Fruit fly (Drosophila melanogaster) whole organism, embryonic: ENCODE data around the gene CG45099.

Source experiments
- Atf6 ChIP-seq: fragments of 200-800 bp; sonication (Bioruptor generic); IDR thresholded peaks from 2 replicates; pipeline ENCODE4 v1.3.6; 2022; ENCODE audit warnings: missing biosample characterization, missing genetic modification characterization
- B-H2 ChIP-seq: fragments of 200-800 bp; sonication (Bioruptor generic); optimal IDR thresholded peaks from 2 replicates; lab custom pipeline; 2018; ENCODE audit warnings: missing biosample characterization, mild to moderate bottlenecking, missing genetic modification characterization
- CG10267 ChIP-seq: fragments of 200-800 bp; sonication (Bioruptor generic); optimal IDR thresholded peaks from 2 replicates; lab custom pipeline; 2018; ENCODE audit warnings: missing biosample characterization, mild to moderate bottlenecking, missing genetic modification characterization, moderate library complexity
- CG10959 ChIP-seq: fragments of 200-800 bp; sonication (Bioruptor generic); IDR thresholded peaks from 2 replicates; pipeline ENCODE4 v1.3.6; 2022; ENCODE audit warnings: missing biosample characterization, missing genetic modification characterization
- CG11560 ChIP-seq: fragments of 200-800 bp; sonication (Bioruptor generic); IDR thresholded peaks from 3 replicates; pipeline ENCODE4 v1.3.6; 2022; ENCODE audit warnings: missing biosample characterization, missing genetic modification characterization
- CG12104 ChIP-seq: fragments of 200-800 bp; sonication (Bioruptor generic); optimal IDR thresholded peaks from 3 replicates; lab custom pipeline; 2016; ENCODE audit warnings: missing biosample characterization, missing genetic modification characterization
- CG12236 ChIP-seq: fragments of 200-800 bp; sonication (Bioruptor generic); optimal IDR thresholded peaks from 2 replicates; lab custom pipeline; 2016; ENCODE audit warnings: missing biosample characterization, missing genetic modification characterization
- CG15269 ChIP-seq: fragments of 200-800 bp; sonication (Bioruptor generic); optimal IDR thresholded peaks from 2 replicates; lab custom pipeline; 2018; ENCODE audit warnings: missing biosample characterization, mild to moderate bottlenecking, missing genetic modification characterization, moderate library complexity
- CG4328 ChIP-seq: fragments of 200-800 bp; sonication (Bioruptor generic); optimal IDR thresholded peaks from 3 replicates; lab custom pipeline; 2017; ENCODE audit warnings: missing biosample characterization, missing genetic modification reagents, missing genetic modification characterization
- CG6272 ChIP-seq: fragments of 200-800 bp; sonication (Bioruptor generic); IDR thresholded peaks from 2 replicates; pipeline ENCODE4 v1.3.6; 2022; ENCODE audit warnings: missing biosample characterization, missing genetic modification characterization
- CG6689 ChIP-seq: fragments of 200-800 bp; sonication (Bioruptor generic); IDR thresholded peaks from 2 replicates; pipeline ENCODE4 v1.3.6; 2022; ENCODE audit warnings: missing biosample characterization, missing genetic modification characterization
- CG7271 ChIP-seq: fragments of 200-800 bp; sonication (Bioruptor generic); optimal IDR thresholded peaks from 2 replicates; lab custom pipeline; 2018; ENCODE audit warnings: missing biosample characterization, mild to moderate bottlenecking, missing genetic modification characterization, moderate library complexity
- CG7372 ChIP-seq: fragments of 200-800 bp; sonication (Bioruptor generic); IDR thresholded peaks from 2 replicates; pipeline ENCODE4 v1.3.6; 2022; ENCODE audit warnings: missing biosample characterization, missing genetic modification characterization
- CG7928 ChIP-seq: fragments of 200-800 bp; sonication (Bioruptor generic); optimal IDR thresholded peaks from 2 replicates; lab custom pipeline; 2017; ENCODE audit warnings: missing biosample characterization, mild to moderate bottlenecking, missing genetic modification characterization
- CG7963 ChIP-seq: fragments of 200-800 bp; sonication (Bioruptor generic); IDR thresholded peaks from 3 replicates; pipeline ENCODE4 v1.3.6; 2022; ENCODE audit warnings: missing biosample characterization, missing genetic modification characterization; ENCODE audit not compliant: partially characterized antibody
- CG8478 ChIP-seq: fragments of >200 bp; optimal IDR thresholded peaks from 2 replicates; lab custom pipeline; 2018
- CG9727 ChIP-seq: fragments of 200-800 bp; sonication (Bioruptor generic); optimal IDR thresholded peaks from 3 replicates; lab custom pipeline; 2017; ENCODE audit warnings: missing biosample characterization, mild to moderate bottlenecking, missing genetic modification characterization
- D19A ChIP-seq: fragments of 200-800 bp; optimal IDR thresholded peaks from 3 replicates; lab custom pipeline; 2019; ENCODE audit warnings: missing biosample characterization, mild to moderate bottlenecking, missing genetic modification characterization, moderate library complexity
- Eip74EF ChIP-seq, 2 experiments: fragments of 200-800 bp in 1 of 2; fragments of >200 bp in 1 of 2; sonication (Bioruptor generic) in 1 of 2; optimal IDR thresholded peaks; 2 replicates each; lab custom pipeline; 2017 to 2019; ENCODE audit warnings: missing biosample characterization in 2 of 2, missing genetic modification characterization in 2 of 2, mild to moderate bottlenecking in 1 of 2, moderate library complexity in 1 of 2
- Ets97D ChIP-seq: fragments of 200-800 bp; sonication (Bioruptor generic); optimal IDR thresholded peaks from 3 replicates; lab custom pipeline; 2016; ENCODE audit warnings: missing biosample characterization, missing genetic modification characterization
- HLH54F ChIP-seq: fragments of 200-800 bp; sonication (Bioruptor generic); optimal IDR thresholded peaks from 3 replicates; lab custom pipeline; 2016; ENCODE audit warnings: missing biosample characterization, missing genetic modification characterization
- Hr3 ChIP-seq: fragments of 200-800 bp; sonication (Bioruptor generic); optimal IDR thresholded peaks from 3 replicates; lab custom pipeline; 2016; ENCODE audit warnings: missing biosample characterization, missing genetic modification characterization
- Hr39 ChIP-seq: fragments of >200 bp; optimal IDR thresholded peaks from 2 replicates; lab custom pipeline; 2017
- Hr51 ChIP-seq, 2 experiments: fragments of 200-800 bp; sonication (Bioruptor generic); optimal IDR thresholded peaks; 2 replicates in 1 of 2; 3 replicates in 1 of 2; lab custom pipeline; 2016 to 2018; ENCODE audit warnings: missing biosample characterization in 2 of 2, missing genetic modification characterization in 2 of 2, mild to moderate bottlenecking in 1 of 2, moderate library complexity in 1 of 2
- Kr ChIP-seq: fragments of 200-800 bp; sonication (Bioruptor generic); optimal IDR thresholded peaks from 2 replicates; lab custom pipeline; 2017; ENCODE audit warnings: missing biosample characterization, mild to moderate bottlenecking, missing genetic modification characterization
- Lpt ChIP-seq: fragments of >200 bp; optimal IDR thresholded peaks from 2 replicates; lab custom pipeline; 2018; ENCODE audit warnings: missing biosample characterization, missing genetic modification characterization
- MTF-1 ChIP-seq: fragments of 200-800 bp; sonication (Bioruptor generic); optimal IDR thresholded peaks from 2 replicates; lab custom pipeline; 2018; ENCODE audit warnings: missing biosample characterization, mild to moderate bottlenecking, missing genetic modification characterization, borderline replicate concordance
- NC2α ChIP-seq: fragments of 200-800 bp; sonication (Bioruptor generic); optimal IDR thresholded peaks from 2 replicates; lab custom pipeline; 2016; ENCODE audit warnings: missing biosample characterization, missing genetic modification characterization
- Nf-YA ChIP-seq: fragments of 200-800 bp; sonication (Bioruptor generic); IDR thresholded peaks from 2 replicates; pipeline ENCODE4 v1.3.6; 2022; ENCODE audit warnings: missing biosample characterization, missing genetic modification characterization
- Opbp ChIP-seq: fragments of 200-800 bp; sonication (Bioruptor generic); IDR thresholded peaks from 3 replicates; pipeline ENCODE4 v1.3.6; 2022; ENCODE audit warnings: missing biosample characterization, missing genetic modification characterization; ENCODE audit not compliant: partially characterized antibody
- Ptx1 ChIP-seq: fragments of 200-800 bp; sonication (Bioruptor generic); IDR thresholded peaks from 2 replicates; pipeline ENCODE4 v1.3.6; 2022; ENCODE audit warnings: missing biosample characterization, missing genetic modification characterization
- Sox100B ChIP-seq: fragments of 200-800 bp; sonication (Bioruptor generic); optimal IDR thresholded peaks from 3 replicates; lab custom pipeline; 2018; ENCODE audit warnings: missing biosample characterization, mild to moderate bottlenecking, missing genetic modification characterization
- YL-1 ChIP-seq: fragments of 200-800 bp; sonication (Bioruptor generic); optimal IDR thresholded peaks from 3 replicates; lab custom pipeline; 2017; ENCODE audit warnings: missing biosample characterization, mild to moderate bottlenecking, missing genetic modification characterization
- al ChIP-seq: fragments of 200-800 bp; sonication (Bioruptor generic); IDR thresholded peaks from 2 replicates; pipeline ENCODE4 v1.3.6; 2022; ENCODE audit warnings: missing biosample characterization, missing genetic modification characterization
- ase ChIP-seq: fragments of 200-800 bp; sonication (Bioruptor generic); IDR thresholded peaks from 3 replicates; pipeline ENCODE4 v1.3.6; 2022; ENCODE audit warnings: missing biosample characterization, missing genetic modification characterization
- ato ChIP-seq: fragments of 200-800 bp; sonication (Bioruptor generic); IDR thresholded peaks from 2 replicates; pipeline ENCODE4 v1.3.6; 2022; ENCODE audit warnings: missing biosample characterization, missing genetic modification characterization; ENCODE audit not compliant: partially characterized antibody
- btn ChIP-seq: fragments of 200-800 bp; sonication (Bioruptor generic); optimal IDR thresholded peaks from 2 replicates; lab custom pipeline; 2016; ENCODE audit warnings: missing biosample characterization, missing genetic modification characterization
- crol ChIP-seq: fragments of 200-800 bp; sonication (Bioruptor generic); IDR thresholded peaks from 2 replicates; pipeline ENCODE4 v1.3.6; 2022; ENCODE audit warnings: missing biosample characterization, missing genetic modification characterization
- dan ChIP-seq: fragments of 200-800 bp; sonication (Bioruptor generic); IDR thresholded peaks from 2 replicates; pipeline ENCODE4 v1.3.6; 2022; ENCODE audit warnings: missing biosample characterization, missing genetic modification characterization
- emc ChIP-seq: fragments of 200-800 bp; sonication (Bioruptor generic); optimal IDR thresholded peaks from 2 replicates; lab custom pipeline; 2016; ENCODE audit warnings: missing biosample characterization, missing genetic modification characterization
- fd64A ChIP-seq: fragments of 200-800 bp; sonication (Bioruptor generic); optimal IDR thresholded peaks from 3 replicates; lab custom pipeline; 2018; ENCODE audit warnings: missing biosample characterization, mild to moderate bottlenecking, missing genetic modification characterization
- gce ChIP-seq: fragments of 200-800 bp; sonication (Bioruptor generic); IDR thresholded peaks from 3 replicates; pipeline ENCODE4 v1.3.6; 2022; ENCODE audit warnings: missing biosample characterization, missing genetic modification characterization
- gcm2 ChIP-seq: fragments of 200-800 bp; sonication (Bioruptor generic); optimal IDR thresholded peaks from 2 replicates; lab custom pipeline; 2016; ENCODE audit warnings: missing biosample characterization, missing genetic modification characterization
- gro ChIP-seq: fragments of 200-800 bp; sonication (Bioruptor generic); optimal IDR thresholded peaks from 2 replicates; lab custom pipeline; 2016; ENCODE audit warnings: missing biosample characterization, missing genetic modification characterization
- ind ChIP-seq: fragments of 200-800 bp; sonication (Bioruptor generic); optimal IDR thresholded peaks from 3 replicates; lab custom pipeline; 2016; ENCODE audit warnings: missing biosample characterization, missing genetic modification characterization
- knrl ChIP-seq: fragments of 200-800 bp; sonication (Bioruptor generic); IDR thresholded peaks from 3 replicates; pipeline ENCODE4 v1.3.6; 2022; ENCODE audit warnings: missing biosample characterization, missing genetic modification characterization; ENCODE audit not compliant: partially characterized antibody
- odd ChIP-seq: fragments of 200-800 bp; sonication (Bioruptor generic); optimal IDR thresholded peaks from 2 replicates; lab custom pipeline; 2017; ENCODE audit warnings: missing biosample characterization, mild to moderate bottlenecking, missing genetic modification characterization
- shn ChIP-seq: fragments of 200-800 bp; sonication (Bioruptor generic); optimal IDR thresholded peaks from 3 replicates; lab custom pipeline; 2016; ENCODE audit warnings: missing biosample characterization, missing genetic modification characterization
- slbo ChIP-seq: fragments of 200-800 bp; sonication (Bioruptor generic); IDR thresholded peaks from 2 replicates; pipeline ENCODE4 v1.3.6; 2022; ENCODE audit warnings: missing biosample characterization, missing genetic modification characterization
- sna ChIP-seq: fragments of 200-800 bp; sonication (Bioruptor generic); IDR thresholded peaks from 2 replicates; pipeline ENCODE4 v1.3.6; 2022; ENCODE audit warnings: missing biosample characterization, missing genetic modification characterization; ENCODE audit not compliant: partially characterized antibody
- sr ChIP-seq: fragments of 200-800 bp; sonication (Bioruptor generic); IDR thresholded peaks from 3 replicates; pipeline ENCODE4 v1.3.6; 2022; ENCODE audit warnings: missing biosample characterization, missing genetic modification characterization

Gene CG45099

DNA sequence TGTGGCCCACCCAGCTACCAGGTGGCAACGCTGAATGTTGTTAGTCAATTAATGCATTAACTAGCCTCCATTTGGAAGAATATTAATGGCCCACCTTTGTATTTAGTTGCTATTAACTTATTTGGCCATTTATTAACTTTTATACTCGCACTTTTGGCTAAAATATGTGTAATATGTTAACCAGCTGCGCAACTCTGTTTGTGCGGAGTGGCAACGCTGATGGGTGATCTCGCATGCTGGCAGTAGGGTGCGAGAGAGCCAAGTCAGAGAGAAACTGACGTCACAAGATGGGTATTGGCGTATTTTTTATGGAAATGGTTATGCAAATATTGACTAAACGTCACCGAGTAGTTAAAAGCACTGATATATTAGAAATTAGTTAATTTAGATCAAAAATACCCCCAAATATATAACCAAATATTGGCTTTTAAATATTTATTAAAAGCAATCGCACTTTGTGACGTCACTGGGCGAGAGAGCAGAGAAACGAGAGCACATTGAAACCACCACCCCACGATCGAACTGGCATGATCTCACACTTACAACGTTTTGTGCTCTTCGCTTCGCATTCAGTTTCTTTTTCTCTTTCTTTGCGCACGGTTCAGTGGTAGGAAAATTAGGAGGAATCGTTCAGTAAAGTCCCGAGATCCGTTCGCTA, 7.7 kb upstream of the CG45099 start, which contains the start of gene how (continued):
- TF ChIP-seq Hr3 (GFP tag; lab: Kevin White, UChicago) (peak; percentile 30), YL-1 (GFP tag; lab: Kevin White, UChicago) (no peak), NC2α (GFP tag; lab: Kevin White, UChicago) (peak; percentile 20), odd (GFP tag; lab: Kevin White, UChicago) (no peak), gce (no peak), Atf6 (GFP tag; lab: Robert Waterston, UW) (no peak), Ets97D (GFP tag; lab: Kevin White, UChicago) (peak; percentile 52), CG7372 (GFP tag; lab: Robert Waterston, UW) (no peak), CG12104 (GFP tag; lab: Kevin White, UChicago) (no peak), gro (GFP tag; lab: Kevin White, UChicago) (no peak), slbo (GFP tag; lab: Robert Waterston, UW) (peak; percentile 38; the same call in 1 of the 2 replicates), al (GFP tag; lab: Robert Waterston, UW) (no peak), fd64A (GFP tag; lab: Kevin White, UChicago) (no peak), CG15269 (no peak), knrl (GFP tag; lab: Robert Waterston, UW) (no peak), CG8478 (lab: Kevin White, UChicago) (no peak), dan (GFP tag; lab: Robert Waterston, UW) (no peak), B-H2 (GFP tag; lab: Kevin White, UChicago) (no peak), CG9727 (peak; percentile 44), CG10959 (GFP tag; lab: Robert Waterston, UW) (no peak), emc (GFP tag; lab: Kevin White, UChicago) (no peak), sna (no peak), CG7963 (GFP tag; lab: Robert Waterston, UW) (no peak), MTF-1 (GFP tag; lab: Kevin White, UChicago) (peak; percentile 91), CG7928 (GFP tag; lab: Kevin White, UChicago) (no peak), shn (GFP tag; lab: Kevin White, UChicago) (peak; percentile 11), CG6689 (GFP tag; lab: Robert Waterston, UW) (peak; percentile 100), Kr (GFP tag; lab: Kevin White, UChicago) (no peak), CG11560 (tag; lab: Robert Waterston, UW) (no peak), crol (GFP tag; lab: Robert Waterston, UW) (no peak), Ptx1 (peak; percentile 53), Lpt (GFP tag; lab: Kevin White, UChicago) (no peak), Opbp (GFP tag; lab: Robert Waterston, UW) (0 out of 3 replicates have a peak, but pooled peaks have one; percentile 32), ato (GFP tag; lab: Robert Waterston, UW) (no peak), Sox100B (peak; percentile 20), btn (GFP tag; lab: Kevin White, UChicago) (no peak), CG10267 (tag; lab: Kevin White, UChicago) (peak; percentile 40), CG12236 (GFP tag; lab: Kevin White, UChicago) (no peak), HLH54F (GFP tag; lab: Kevin White, UChicago) (no peak), CG7271 (tag; lab: Kevin White, UChicago) (no peak), Hr51 (GFP tag; optimal IDR thresholded peaks at IDR 0.05; lab: Kevin White, UChicago) (peak; percentile 9 to 31), ase (GFP tag; lab: Robert Waterston, UW) (no peak), ind (peak; percentile 23), Hr39 (no peak), D19A (tag; lab: Kevin White, UChicago) (no peak), CG4328 (GFP tag; lab: Kevin White, UChicago) (no peak), Nf-YA (no peak), Eip74EF (GFP tag; optimal IDR thresholded peaks at IDR 0.05; lab: Kevin White, UChicago) (no peak), CG6272 (GFP tag; lab: Robert Waterston, UW) (no peak), gcm2 (GFP tag; lab: Kevin White, UChicago) (no peak), sr (GFP tag; lab: Robert Waterston, UW) (no peak)
